Fruit fly (Drosophila melanogaster) whole organism, embryonic: Measurements from ENCODE around the gene CG32793.

Experiments
- Abd-B ChIP-seq: fragments of 200-800 bp; sonication (Bioruptor generic); optimal IDR thresholded peaks from 2 replicates; lab custom pipeline; 2018; ENCODE audit warnings: missing biosample characterization, mild to moderate bottlenecking, missing genetic modification characterization, moderate library complexity
- Bteb2 ChIP-seq: fragments of 200-800 bp; sonication (Bioruptor generic); optimal IDR thresholded peaks from 2 replicates; lab custom pipeline; 2016; ENCODE audit warnings: missing biosample characterization, missing genetic modification characterization
- CG10543 ChIP-seq: fragments of 200-800 bp; sonication (Bioruptor generic); optimal IDR thresholded peaks from 3 replicates; lab custom pipeline; 2017; ENCODE audit warnings: missing biosample characterization, mild to moderate bottlenecking, missing genetic modification characterization, moderate library complexity
- CG11504 ChIP-seq: fragments of 200-800 bp; sonication (Bioruptor generic); optimal IDR thresholded peaks from 3 replicates; lab custom pipeline; 2019; ENCODE audit warnings: missing biosample characterization, mild to moderate bottlenecking, missing genetic modification characterization, moderate library complexity
- CG12104 ChIP-seq: fragments of 200-800 bp; sonication (Bioruptor generic); optimal IDR thresholded peaks from 3 replicates; lab custom pipeline; 2016; ENCODE audit warnings: missing biosample characterization, missing genetic modification characterization
- CG12769 ChIP-seq: fragments of 200-800 bp; sonication (Bioruptor generic); optimal IDR thresholded peaks from 2 replicates; lab custom pipeline; 2019; ENCODE audit warnings: missing biosample characterization, mild to moderate bottlenecking, missing genetic modification characterization, moderate library complexity
- CG13123 ChIP-seq: fragments of 200-800 bp; sonication (Bioruptor generic); optimal IDR thresholded peaks from 2 replicates; lab custom pipeline; 2016; ENCODE audit warnings: missing biosample characterization, missing genetic modification characterization
- CG15514 ChIP-seq: fragments of 200-800 bp; sonication (Bioruptor generic); optimal IDR thresholded peaks from 3 replicates; lab custom pipeline; 2017; ENCODE audit warnings: missing biosample characterization, missing genetic modification characterization, mild to moderate bottlenecking, moderate library complexity, missing genetic modification reagents
- CG18599 ChIP-seq: fragments of 200-800 bp; sonication (Bioruptor generic); optimal IDR thresholded peaks from 3 replicates; lab custom pipeline; 2017; ENCODE audit warnings: missing biosample characterization, missing genetic modification characterization, mild to moderate bottlenecking, moderate library complexity, missing genetic modification reagents
- CG31388 ChIP-seq: fragments of 200-800 bp; sonication (Bioruptor generic); optimal IDR thresholded peaks from 2 replicates; lab custom pipeline; 2016; ENCODE audit warnings: missing biosample characterization, missing genetic modification characterization
- CG33213 ChIP-seq: fragments of 200-800 bp; sonication (Bioruptor generic); optimal IDR thresholded peaks from 3 replicates; lab custom pipeline; 2016; ENCODE audit warnings: missing biosample characterization, missing genetic modification characterization
- CG3838 ChIP-seq: fragments of 200-800 bp; sonication (Bioruptor generic); optimal IDR thresholded peaks from 3 replicates; lab custom pipeline; 2016; ENCODE audit warnings: missing biosample characterization, missing genetic modification characterization
- CG42726 ChIP-seq: fragments of 200-800 bp; sonication (Bioruptor generic); IDR thresholded peaks from 2 replicates; pipeline ENCODE4 v1.3.6; 2022; ENCODE audit warnings: missing biosample characterization, missing genetic modification characterization; ENCODE audit not compliant: partially characterized antibody
- CG4854 ChIP-seq: fragments of 200-800 bp; sonication (Bioruptor generic); optimal IDR thresholded peaks from 2 replicates; lab custom pipeline; 2016; ENCODE audit warnings: missing biosample characterization, missing genetic modification characterization, inconsistent platforms
- CG6689 ChIP-seq: fragments of 200-800 bp; sonication (Bioruptor generic); IDR thresholded peaks from 2 replicates; pipeline ENCODE4 v1.3.6; 2022; ENCODE audit warnings: missing biosample characterization, missing genetic modification characterization
- CG7357 ChIP-seq: fragments of 200-800 bp; sonication (Bioruptor generic); IDR thresholded peaks from 3 replicates; pipeline ENCODE4 v1.3.6; 2022; ENCODE audit warnings: missing biosample characterization, missing genetic modification characterization
- CG7745 ChIP-seq: fragments of 200-800 bp; sonication (Bioruptor generic); optimal IDR thresholded peaks from 2 replicates; lab custom pipeline; 2018; ENCODE audit warnings: missing biosample characterization, mild to moderate bottlenecking, missing genetic modification characterization, moderate library complexity
- CG7963 ChIP-seq: fragments of 200-800 bp; sonication (Bioruptor generic); IDR thresholded peaks from 3 replicates; pipeline ENCODE4 v1.3.6; 2022; ENCODE audit warnings: missing biosample characterization, missing genetic modification characterization; ENCODE audit not compliant: partially characterized antibody
- Elba2 ChIP-seq: fragments of 200-800 bp; sonication (Bioruptor generic); optimal IDR thresholded peaks from 3 replicates; lab custom pipeline; 2016; ENCODE audit warnings: missing biosample characterization, missing genetic modification characterization
- Hmx ChIP-seq: fragments of 200-800 bp; sonication (Bioruptor generic); optimal IDR thresholded peaks from 2 replicates; lab custom pipeline; 2016; ENCODE audit warnings: missing biosample characterization, missing genetic modification characterization
- Jarid2 ChIP-seq: fragments of 200-800 bp; sonication (Bioruptor generic); optimal IDR thresholded peaks from 3 replicates; lab custom pipeline; 2017; ENCODE audit warnings: mild to moderate bottlenecking, missing biosample characterization, missing genetic modification reagents, missing genetic modification characterization
- Neu2 ChIP-seq: fragments of 200-800 bp; sonication (Bioruptor generic); optimal IDR thresholded peaks from 3 replicates; lab custom pipeline; 2016; ENCODE audit warnings: missing biosample characterization, missing genetic modification characterization, borderline replicate concordance
- Pdp1 ChIP-seq, 2 experiments: fragments of 200-800 bp; sonication (Bioruptor generic); optimal IDR thresholded peaks; 3 replicates each; lab custom pipeline; 2016; ENCODE audit warnings: missing biosample characterization in 2 of 2, missing genetic modification characterization in 2 of 2, mild to moderate bottlenecking in 1 of 2, moderate library complexity in 1 of 2
- abd-A ChIP-seq: fragments of 200-800 bp; sonication (Bioruptor generic); optimal IDR thresholded peaks from 3 replicates; lab custom pipeline; 2019; ENCODE audit warnings: missing biosample characterization, mild to moderate bottlenecking, missing genetic modification characterization, moderate library complexity
- ac ChIP-seq: fragments of 200-800 bp; sonication (Bioruptor generic); optimal IDR thresholded peaks from 3 replicates; lab custom pipeline; 2017; ENCODE audit warnings: missing biosample characterization, mild to moderate bottlenecking, missing genetic modification characterization
- ase ChIP-seq: fragments of 200-800 bp; sonication (Bioruptor generic); IDR thresholded peaks from 3 replicates; pipeline ENCODE4 v1.3.6; 2022; ENCODE audit warnings: missing biosample characterization, missing genetic modification characterization
- bsh ChIP-seq, 2 experiments: fragments of 200-800 bp; sonication (Bioruptor generic); optimal IDR thresholded peaks; 2 replicates each; lab custom pipeline; 2017 to 2018; ENCODE audit warnings: mild to moderate bottlenecking in 2 of 2, missing biosample characterization in 2 of 2, missing genetic modification characterization in 2 of 2, moderate library complexity in 1 of 2
- caup ChIP-seq: fragments of 200-800 bp; sonication (Bioruptor generic); optimal IDR thresholded peaks from 3 replicates; lab custom pipeline; 2017; ENCODE audit warnings: missing biosample characterization, mild to moderate bottlenecking, missing genetic modification characterization, moderate library complexity; ENCODE audit not compliant: severe bottlenecking
- chinmo ChIP-seq: fragments of 200-800 bp; sonication (Bioruptor generic); IDR thresholded peaks from 4 replicates; pipeline ENCODE4 v1.3.6; 2022; ENCODE audit warnings: missing biosample characterization, missing genetic modification characterization; ENCODE audit not compliant: partially characterized antibody
- chm ChIP-seq: fragments of 200-800 bp; sonication (Bioruptor generic); IDR thresholded peaks from 2 replicates; pipeline ENCODE4 v1.3.6; 2022; ENCODE audit warnings: missing biosample characterization, missing genetic modification characterization
- disco-r ChIP-seq: fragments of 200-800 bp; sonication (Bioruptor generic); optimal IDR thresholded peaks from 2 replicates; lab custom pipeline; 2016; ENCODE audit warnings: missing biosample characterization, missing genetic modification characterization
- emc ChIP-seq: fragments of 200-800 bp; sonication (Bioruptor generic); optimal IDR thresholded peaks from 2 replicates; lab custom pipeline; 2016; ENCODE audit warnings: missing biosample characterization, missing genetic modification characterization
- esg ChIP-seq: fragments of 200-800 bp; sonication (Bioruptor generic); conservative IDR thresholded peaks from 2 replicates; pipeline ENCODE4 v1.3.6; 2022; ENCODE audit warnings: missing biosample characterization, missing genetic modification characterization
- hth ChIP-seq: fragments of >200 bp; optimal IDR thresholded peaks from 2 replicates; lab custom pipeline; 2017; ENCODE audit warnings: inconsistent platforms
- kni ChIP-seq: fragments of 200-800 bp; sonication (Bioruptor generic); optimal IDR thresholded peaks from 3 replicates; lab custom pipeline; 2017; ENCODE audit warnings: mild to moderate bottlenecking, missing biosample characterization, missing genetic modification reagents, missing genetic modification characterization
- lilli ChIP-seq: fragments of 200-800 bp; sonication (Bioruptor generic); optimal IDR thresholded peaks from 3 replicates; lab custom pipeline; 2016; ENCODE audit warnings: missing biosample characterization, missing genetic modification characterization
- maf-S ChIP-seq: fragments of 200-800 bp; sonication (Bioruptor generic); optimal IDR thresholded peaks from 2 replicates; lab custom pipeline; 2016; ENCODE audit warnings: missing biosample characterization, missing genetic modification characterization
- oc ChIP-seq: fragments of 200-800 bp; sonication (Bioruptor generic); optimal IDR thresholded peaks from 2 replicates; lab custom pipeline; 2018; ENCODE audit warnings: missing biosample characterization, mild to moderate bottlenecking, missing genetic modification characterization, moderate library complexity
- org-1 ChIP-seq: fragments of 200-800 bp; sonication (Bioruptor generic); optimal IDR thresholded peaks from 2 replicates; lab custom pipeline; 2017; ENCODE audit warnings: missing biosample characterization, missing genetic modification characterization
- pros ChIP-seq: fragments of 200-800 bp; sonication (Bioruptor generic); optimal IDR thresholded peaks from 3 replicates; lab custom pipeline; 2019; ENCODE audit warnings: missing biosample characterization, mild to moderate bottlenecking, missing genetic modification characterization, moderate library complexity
- psq ChIP-seq: fragments of 200-800 bp; sonication (Bioruptor generic); optimal IDR thresholded peaks from 2 replicates; lab custom pipeline; 2017; ENCODE audit warnings: missing biosample characterization, missing genetic modification characterization
- salm ChIP-seq: fragments of 200-800 bp; sonication (Bioruptor generic); optimal IDR thresholded peaks from 2 replicates; lab custom pipeline; 2018; ENCODE audit warnings: missing biosample characterization, mild to moderate bottlenecking, missing genetic modification characterization
- sd ChIP-seq: fragments of 200-800 bp; sonication (Bioruptor generic); optimal IDR thresholded peaks from 3 replicates; lab custom pipeline; 2018; ENCODE audit warnings: missing biosample characterization, mild to moderate bottlenecking, missing genetic modification characterization, moderate library complexity
- sens ChIP-seq: fragments of 200-800 bp; sonication (Bioruptor generic); peaks from one replicate; lab custom pipeline; 2016; ENCODE audit warnings: missing biosample characterization, missing genetic modification characterization
- sim ChIP-seq: fragments of 200-800 bp; sonication (Bioruptor generic); IDR thresholded peaks from 2 replicates; pipeline ENCODE4 v1.3.6; 2022; ENCODE audit warnings: missing biosample characterization, missing genetic modification characterization
- slp2 ChIP-seq: fragments of 200-800 bp; sonication (Bioruptor generic); optimal IDR thresholded peaks from 2 replicates; lab custom pipeline; 2016; ENCODE audit warnings: missing biosample characterization, missing genetic modification characterization
- sna ChIP-seq: fragments of 200-800 bp; sonication (Bioruptor generic); IDR thresholded peaks from 2 replicates; pipeline ENCODE4 v1.3.6; 2022; ENCODE audit warnings: missing biosample characterization, missing genetic modification characterization; ENCODE audit not compliant: partially characterized antibody
- sob ChIP-seq: fragments of 200-800 bp; sonication (Bioruptor generic); IDR thresholded peaks from 2 replicates; pipeline ENCODE4 v1.3.6; 2022; ENCODE audit warnings: missing biosample characterization, missing genetic modification characterization
- sr ChIP-seq: fragments of 200-800 bp; sonication (Bioruptor generic); IDR thresholded peaks from 3 replicates; pipeline ENCODE4 v1.3.6; 2022; ENCODE audit warnings: missing biosample characterization, missing genetic modification characterization
- vvl ChIP-seq: fragments of 200-800 bp; sonication (Bioruptor generic); IDR thresholded peaks from 2 replicates; pipeline ENCODE4 v1.3.6; 2022; ENCODE audit warnings: missing biosample characterization, missing genetic modification characterization

Gene CG32793

DNA sequence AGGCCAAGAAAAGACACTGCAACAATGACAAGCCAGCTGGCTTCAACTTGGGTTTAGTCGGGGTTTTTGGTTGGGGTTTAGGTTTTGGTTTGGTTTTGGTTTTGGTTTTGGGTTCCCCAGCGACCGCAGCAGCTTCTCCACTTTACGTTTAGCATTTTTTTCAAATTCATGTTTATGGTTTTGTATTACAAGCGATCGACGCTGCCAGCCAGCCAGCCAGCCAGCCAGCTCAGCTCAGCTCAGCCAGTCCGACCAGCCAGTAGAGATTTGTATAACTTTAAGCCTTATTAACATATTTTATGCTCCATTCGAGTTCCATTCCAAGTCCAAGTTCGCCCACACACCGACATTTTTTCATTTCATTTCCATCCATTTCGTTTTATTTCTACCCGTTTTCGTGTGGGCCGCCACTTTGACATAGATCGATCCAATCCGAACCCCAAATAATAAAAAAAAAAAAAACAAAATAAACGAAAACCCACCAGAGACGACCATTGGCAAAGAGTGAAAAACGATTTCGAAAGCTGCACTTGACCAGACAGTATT lies 34.3 kb downstream of the CG32793 start:
- TF ChIP-seq CG11504, result no peak
- TF ChIP-seq emc (GFP tag; lab: Kevin White, UChicago), result no peak
- TF ChIP-seq Neu2 (GFP tag; lab: Kevin White, UChicago), result no peak
- no peak for TF ChIP-seq lilli
- TF ChIP-seq caup (GFP tag; lab: Kevin White, UChicago), result no peak
- TF ChIP-seq chinmo, result no peak
- TF ChIP-seq psq (GFP tag; lab: Kevin White, UChicago), result no peak
- TF ChIP-seq Hmx (GFP tag; lab: Kevin White, UChicago), result no peak
- TF ChIP-seq Elba2 (GFP tag; lab: Kevin White, UChicago), result no peak
- TF ChIP-seq kni (GFP tag; lab: Kevin White, UChicago), result peak; percentile 7
- no peak for TF ChIP-seq CG12104 (GFP tag; lab: Kevin White, UChicago)
- no peak for TF ChIP-seq ac
- no peak for TF ChIP-seq CG42726
- TF ChIP-seq oc (tag; lab: Kevin White, UChicago), result peak; percentile 70
- TF ChIP-seq CG7963 (GFP tag; lab: Robert Waterston, UW), result no peak
- TF ChIP-seq org-1 (GFP tag; lab: Kevin White, UChicago), result no peak
- no peak for TF ChIP-seq Bteb2 (GFP tag; lab: Kevin White, UChicago)
- no peak for TF ChIP-seq Abd-B
- TF ChIP-seq CG6689 (GFP tag; lab: Robert Waterston, UW), result no peak
- TF ChIP-seq sna (GFP tag; lab: Robert Waterston, UW), result no peak
- TF ChIP-seq slp2, result no peak
- TF ChIP-seq sens (GFP tag; lab: Kevin White, UChicago), result no peak
- no peak for TF ChIP-seq disco-r
- no peak for TF ChIP-seq ase (GFP tag; lab: Robert Waterston, UW)
- TF ChIP-seq vvl, result peak; percentile 64
- no peak for TF ChIP-seq maf-S (GFP tag; lab: Kevin White, UChicago)
- TF ChIP-seq Jarid2 (GFP tag; lab: Kevin White, UChicago), result no peak
- TF ChIP-seq CG31388 (GFP tag; lab: Kevin White, UChicago), result no peak
- peak; percentile 17 for TF ChIP-seq CG12769 (tag; lab: Kevin White, UChicago)
- no peak for TF ChIP-seq sob (GFP tag; lab: Robert Waterston, UW)
- TF ChIP-seq CG15514 (GFP tag; lab: Kevin White, UChicago), result no peak
- peak; percentile 17 for TF ChIP-seq pros (GFP tag; lab: Kevin White, UChicago)
- TF ChIP-seq sd (tag; lab: Kevin White, UChicago), result peak; percentile 69
- TF ChIP-seq bsh (GFP tag; optimal IDR thresholded peaks at IDR 0.05; lab: Kevin White, UChicago), result no peak
- no peak for TF ChIP-seq hth (lab: Kevin White, UChicago)
- no peak for TF ChIP-seq CG3838
- no peak for TF ChIP-seq salm (tag; lab: Kevin White, UChicago)
- TF ChIP-seq Pdp1 (GFP tag; optimal IDR thresholded peaks at IDR 0.05; lab: Kevin White, UChicago), result no peak
- no peak for TF ChIP-seq CG7745
- TF ChIP-seq CG33213 (GFP tag; lab: Kevin White, UChicago), result no peak
- TF ChIP-seq CG10543, result peak; percentile 21
- no peak for TF ChIP-seq CG18599 (GFP tag; lab: Kevin White, UChicago)
- TF ChIP-seq CG4854 (GFP tag; lab: Kevin White, UChicago), result no peak
- TF ChIP-seq esg (GFP tag; lab: Robert Waterston, UW), result no peak
- peak; percentile 70 for TF ChIP-seq abd-A (tag; lab: Kevin White, UChicago)
- TF ChIP-seq sim (GFP tag; lab: Robert Waterston, UW), result no peak
- no peak for TF ChIP-seq CG13123
- TF ChIP-seq sr, result peak; percentile 52; the same call in 2 of the 3 replicates
- TF ChIP-seq chm (GFP tag; lab: Robert Waterston, UW), result no peak
- TF ChIP-seq CG7357 (GFP tag; lab: Robert Waterston, UW), result no peak
